Fruit fly (Drosophila melanogaster) whole organism, embryonic: ENCODE results near the gene tra.

Experiments used
- Adf1 ChIP-seq: fragments of 200-800 bp; sonication (Bioruptor generic); IDR thresholded peaks from 2 replicates; pipeline ENCODE4 v1.3.6; 2022; ENCODE audit warnings: missing biosample characterization, missing genetic modification characterization
- CG10267 ChIP-seq: fragments of 200-800 bp; sonication (Bioruptor generic); optimal IDR thresholded peaks from 2 replicates; lab custom pipeline; 2018; ENCODE audit warnings: missing biosample characterization, mild to moderate bottlenecking, missing genetic modification characterization, moderate library complexity
- CG10654 ChIP-seq: fragments of 200-800 bp; sonication (Bioruptor generic); optimal IDR thresholded peaks from 2 replicates; lab custom pipeline; 2016; ENCODE audit warnings: missing biosample characterization, missing genetic modification characterization
- CG10979 ChIP-seq: fragments of 200-800 bp; sonication (Bioruptor generic); optimal IDR thresholded peaks from 2 replicates; lab custom pipeline; 2018; ENCODE audit warnings: missing biosample characterization, mild to moderate bottlenecking, missing genetic modification characterization, moderate library complexity
- CG11093 ChIP-seq: fragments of 200-800 bp; sonication (Bioruptor generic); IDR thresholded peaks from 3 replicates; pipeline ENCODE4 v1.3.6; 2022; ENCODE audit warnings: missing biosample characterization, missing genetic modification characterization
- CG11456 ChIP-seq: fragments of 200-800 bp; sonication (Bioruptor generic); IDR thresholded peaks from 3 replicates; pipeline ENCODE4 v1.3.6; 2022; ENCODE audit warnings: missing biosample characterization, missing genetic modification characterization
- CG12942 ChIP-seq: fragments of 200-800 bp; sonication (Bioruptor generic); optimal IDR thresholded peaks from 3 replicates; lab custom pipeline; 2016; ENCODE audit warnings: missing biosample characterization, missing genetic modification characterization
- CG14965 ChIP-seq: fragments of 200-800 bp; sonication (Bioruptor generic); optimal IDR thresholded peaks from 2 replicates; lab custom pipeline; 2016; ENCODE audit warnings: missing biosample characterization, missing genetic modification characterization, borderline replicate concordance
- CG18619 ChIP-seq: fragments of 200-800 bp; sonication (Bioruptor generic); optimal IDR thresholded peaks from 3 replicates; lab custom pipeline; 2017; ENCODE audit warnings: missing biosample characterization, mild to moderate bottlenecking, missing genetic modification characterization
- CG2116 ChIP-seq: fragments of 200-800 bp; sonication (Bioruptor generic); optimal IDR thresholded peaks from 3 replicates; lab custom pipeline; 2018; ENCODE audit warnings: missing biosample characterization, mild to moderate bottlenecking, missing genetic modification characterization
- CG2199 ChIP-seq: fragments of 200-800 bp; sonication (Bioruptor generic); IDR thresholded peaks from 3 replicates; pipeline ENCODE4 v1.3.6; 2022; ENCODE audit warnings: missing biosample characterization, missing genetic modification characterization
- CG2875 ChIP-seq: fragments of 200-800 bp; sonication (Bioruptor generic); optimal IDR thresholded peaks from 2 replicates; lab custom pipeline; 2017; ENCODE audit warnings: missing biosample characterization, mild to moderate bottlenecking, missing genetic modification characterization, missing genetic modification reagents
- CG30020 ChIP-seq: fragments of 200-800 bp; optimal IDR thresholded peaks from 2 replicates; lab custom pipeline; 2019; ENCODE audit warnings: missing biosample characterization, mild to moderate bottlenecking, missing genetic modification characterization, moderate library complexity
- CG3065 ChIP-seq: fragments of 200-800 bp; sonication (Bioruptor generic); optimal IDR thresholded peaks from 2 replicates; lab custom pipeline; 2016; ENCODE audit warnings: missing biosample characterization, missing genetic modification characterization
- CG34224 ChIP-seq: fragments of 200-800 bp; sonication (Bioruptor generic); IDR thresholded peaks from 3 replicates; pipeline ENCODE4 v1.3.6; 2022; ENCODE audit warnings: missing biosample characterization, missing genetic modification characterization; ENCODE audit not compliant: partially characterized antibody
- CG43689 ChIP-seq: fragments of 200-800 bp; sonication (Bioruptor generic); IDR thresholded peaks from 2 replicates; pipeline ENCODE4 v1.3.6; 2022; ENCODE audit warnings: missing biosample characterization, missing genetic modification characterization
- CG5180 ChIP-seq: fragments of 200-800 bp; sonication (Bioruptor generic); optimal IDR thresholded peaks from 3 replicates; lab custom pipeline; 2017; ENCODE audit warnings: missing biosample characterization, missing genetic modification characterization, mild to moderate bottlenecking, moderate library complexity, missing genetic modification reagents
- CG7963 ChIP-seq: fragments of 200-800 bp; sonication (Bioruptor generic); IDR thresholded peaks from 3 replicates; pipeline ENCODE4 v1.3.6; 2022; ENCODE audit warnings: missing biosample characterization, missing genetic modification characterization; ENCODE audit not compliant: partially characterized antibody
- CG9727 ChIP-seq: fragments of 200-800 bp; sonication (Bioruptor generic); optimal IDR thresholded peaks from 3 replicates; lab custom pipeline; 2017; ENCODE audit warnings: missing biosample characterization, mild to moderate bottlenecking, missing genetic modification characterization
- Chrac-16 ChIP-seq: fragments of 200-800 bp; sonication (Bioruptor generic); optimal IDR thresholded peaks from 3 replicates; lab custom pipeline; 2016; ENCODE audit warnings: missing biosample characterization, missing genetic modification characterization
- Deaf1 ChIP-seq: fragments of 200-800 bp; optimal IDR thresholded peaks from 3 replicates; lab custom pipeline; 2019; ENCODE audit warnings: missing biosample characterization, mild to moderate bottlenecking, missing genetic modification characterization, moderate library complexity
- Dref ChIP-seq: fragments of 200-800 bp; sonication (Bioruptor generic); IDR thresholded peaks from 2 replicates; pipeline ENCODE4 v1.3.6; 2022; ENCODE audit warnings: missing biosample characterization, missing genetic modification characterization
- Fer1 ChIP-seq: fragments of 200-800 bp; sonication (Bioruptor generic); optimal IDR thresholded peaks from 2 replicates; lab custom pipeline; 2017; ENCODE audit warnings: missing biosample characterization, mild to moderate bottlenecking, missing genetic modification characterization
- Gug ChIP-seq: fragments of 200-800 bp; sonication (Bioruptor generic); IDR thresholded peaks from 4 replicates; pipeline ENCODE4 v1.3.6; 2022; ENCODE audit warnings: missing biosample characterization, missing genetic modification characterization
- HLH3B ChIP-seq: fragments of 200-800 bp; sonication (Bioruptor generic); IDR thresholded peaks from 2 replicates; pipeline ENCODE4 v1.3.6; 2022; ENCODE audit warnings: missing biosample characterization, missing genetic modification characterization
- Hand ChIP-seq: fragments of 200-800 bp; sonication (Bioruptor generic); optimal IDR thresholded peaks from 2 replicates; lab custom pipeline; 2017; ENCODE audit warnings: mild to moderate bottlenecking, missing biosample characterization, missing genetic modification reagents, missing genetic modification characterization
- Jarid2 ChIP-seq: fragments of 200-800 bp; sonication (Bioruptor generic); optimal IDR thresholded peaks from 3 replicates; lab custom pipeline; 2017; ENCODE audit warnings: mild to moderate bottlenecking, missing biosample characterization, missing genetic modification reagents, missing genetic modification characterization
- Med ChIP-seq: fragments of 200-800 bp; sonication (Bioruptor generic); peaks from one replicate; lab custom pipeline; 2016; ENCODE audit warnings: missing biosample characterization, missing genetic modification characterization, mild to moderate bottlenecking, inconsistent platforms, moderate library complexity
- Mrtf ChIP-seq: fragments of 200-800 bp; sonication (Bioruptor generic); IDR thresholded peaks from 3 replicates; pipeline ENCODE4 v1.3.6; 2022; ENCODE audit warnings: missing biosample characterization, missing genetic modification characterization
- Neu2 ChIP-seq: fragments of 200-800 bp; sonication (Bioruptor generic); optimal IDR thresholded peaks from 3 replicates; lab custom pipeline; 2016; ENCODE audit warnings: missing biosample characterization, missing genetic modification characterization, borderline replicate concordance
- Oli ChIP-seq: fragments of 200-800 bp; sonication (Bioruptor generic); optimal IDR thresholded peaks from 2 replicates; lab custom pipeline; 2018; ENCODE audit warnings: missing biosample characterization, mild to moderate bottlenecking, missing genetic modification characterization, moderate library complexity
- PHDP ChIP-seq: fragments of 200-800 bp; sonication (Bioruptor generic); optimal IDR thresholded peaks from 3 replicates; lab custom pipeline; 2018; ENCODE audit warnings: missing biosample characterization, mild to moderate bottlenecking, missing genetic modification characterization, moderate library complexity
- Sin3A ChIP-seq: fragments of >200 bp; optimal IDR thresholded peaks from 2 replicates; lab custom pipeline; 2018
- bigmax ChIP-seq: fragments of 200-800 bp; sonication (Bioruptor generic); optimal IDR thresholded peaks from 2 replicates; lab custom pipeline; 2018; ENCODE audit warnings: missing biosample characterization, mild to moderate bottlenecking, missing genetic modification characterization
- btn ChIP-seq: fragments of 200-800 bp; sonication (Bioruptor generic); optimal IDR thresholded peaks from 2 replicates; lab custom pipeline; 2016; ENCODE audit warnings: missing biosample characterization, missing genetic modification characterization
- cad ChIP-seq: fragments of >200 bp; optimal IDR thresholded peaks from 2 replicates; lab custom pipeline; 2017; ENCODE audit warnings: missing biosample characterization, missing genetic modification characterization
- cwo ChIP-seq: fragments of 200-800 bp; sonication (Bioruptor generic); optimal IDR thresholded peaks from 3 replicates; lab custom pipeline; 2017; ENCODE audit warnings: missing biosample characterization, missing genetic modification characterization, mild to moderate bottlenecking, moderate library complexity, missing genetic modification reagents
- dati ChIP-seq: fragments of 200-800 bp; sonication (Bioruptor generic); IDR thresholded peaks from 2 replicates; pipeline ENCODE4 v1.3.6; 2022; ENCODE audit warnings: missing biosample characterization, missing genetic modification characterization
- ewg ChIP-seq: fragments of 200-800 bp; sonication (Bioruptor generic); optimal IDR thresholded peaks from 3 replicates; lab custom pipeline; 2017; ENCODE audit warnings: mild to moderate bottlenecking, missing biosample characterization, missing genetic modification reagents, missing genetic modification characterization
- gcm2 ChIP-seq: fragments of 200-800 bp; sonication (Bioruptor generic); optimal IDR thresholded peaks from 2 replicates; lab custom pipeline; 2016; ENCODE audit warnings: missing biosample characterization, missing genetic modification characterization
- gfzf ChIP-seq: fragments of 200-800 bp; sonication (Bioruptor generic); optimal IDR thresholded peaks from 2 replicates; lab custom pipeline; 2016; ENCODE audit warnings: missing biosample characterization, mild to moderate bottlenecking, missing genetic modification characterization, moderate library complexity
- grau ChIP-seq: fragments of 200-800 bp; optimal IDR thresholded peaks from 3 replicates; lab custom pipeline; 2019; ENCODE audit warnings: missing biosample characterization, mild to moderate bottlenecking, missing genetic modification characterization, moderate library complexity
- her ChIP-seq: fragments of 200-800 bp; sonication (Bioruptor generic); optimal IDR thresholded peaks from 2 replicates; lab custom pipeline; 2016; ENCODE audit warnings: missing biosample characterization, missing genetic modification characterization
- kah ChIP-seq: fragments of 200-800 bp; sonication (Bioruptor generic); optimal IDR thresholded peaks from 2 replicates; lab custom pipeline; 2018; ENCODE audit warnings: missing biosample characterization, mild to moderate bottlenecking, missing genetic modification characterization
- p53 ChIP-seq: fragments of 200-800 bp; sonication (Bioruptor generic); optimal IDR thresholded peaks from 2 replicates; lab custom pipeline; 2016; ENCODE audit warnings: missing biosample characterization, missing genetic modification characterization
- sob ChIP-seq: fragments of 200-800 bp; sonication (Bioruptor generic); IDR thresholded peaks from 2 replicates; pipeline ENCODE4 v1.3.6; 2022; ENCODE audit warnings: missing biosample characterization, missing genetic modification characterization
- sug ChIP-seq: fragments of 200-800 bp; optimal IDR thresholded peaks from 2 replicates; lab custom pipeline; 2019; ENCODE audit warnings: missing biosample characterization, mild to moderate bottlenecking, missing genetic modification characterization, moderate library complexity
- tin ChIP-seq: fragments of 200-800 bp; sonication (Bioruptor generic); optimal IDR thresholded peaks from 3 replicates; lab custom pipeline; 2016; ENCODE audit warnings: missing biosample characterization, missing genetic modification characterization
- tna ChIP-seq: fragments of 200-800 bp; sonication (Bioruptor generic); IDR thresholded peaks from 2 replicates; pipeline ENCODE4 v1.3.6; 2022; ENCODE audit warnings: missing biosample characterization, missing genetic modification characterization; ENCODE audit not compliant: partially characterized antibody
- vnd ChIP-seq: fragments of 200-800 bp; sonication (Bioruptor generic); IDR thresholded peaks from 3 replicates; pipeline ENCODE4 v1.3.6; 2022; ENCODE audit warnings: missing biosample characterization, missing genetic modification characterization; ENCODE audit not compliant: partially characterized antibody

Gene tra

DNA sequence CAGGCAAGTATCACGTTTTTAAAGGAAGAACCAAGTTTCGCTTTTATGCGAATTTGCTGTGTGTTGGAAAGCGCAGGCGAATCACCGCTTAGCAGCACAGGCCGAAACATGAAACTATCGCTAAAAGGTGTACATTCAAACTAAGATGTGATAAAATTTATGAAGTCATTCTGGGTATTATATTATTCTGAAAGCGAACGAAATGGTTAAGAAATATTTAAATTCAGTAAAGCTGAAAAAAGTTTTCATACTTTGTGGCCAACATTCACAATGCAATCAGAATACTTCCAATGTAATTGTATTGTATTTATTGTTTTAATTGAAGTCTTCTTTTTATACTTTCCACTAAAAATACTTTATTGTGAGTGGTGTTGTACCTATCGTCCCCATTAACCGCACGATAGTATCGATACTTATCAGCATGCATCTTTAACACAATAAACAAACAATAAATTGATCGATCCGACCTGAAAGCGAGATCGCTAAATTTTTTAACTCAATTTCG is 9.6 kb downstream of the tra start, which contains the start of gene Smn (continued):
- TF ChIP-seq Fer1 (GFP tag; lab: Kevin White, UChicago) = peak; percentile 32
- no peak for TF ChIP-seq Jarid2 (GFP tag; lab: Kevin White, UChicago)
- peak; percentile 20 for TF ChIP-seq cwo (GFP tag; lab: Kevin White, UChicago)
- TF ChIP-seq tna (GFP tag; lab: Robert Waterston, UW) = peak; percentile 73
- TF ChIP-seq CG11093 (GFP tag; lab: Robert Waterston, UW) = 0 out of 3 replicates have a peak, but pooled peaks have one; percentile 13
- TF ChIP-seq CG2199 (GFP tag; lab: Robert Waterston, UW) = no peak
- TF ChIP-seq CG5180 = no peak
- no peak for TF ChIP-seq gcm2 (GFP tag; lab: Kevin White, UChicago)
- no peak for TF ChIP-seq dati
- TF ChIP-seq Med = peak; percentile 88
- no peak for TF ChIP-seq CG2875 (GFP tag; lab: Kevin White, UChicago)
- no peak for TF ChIP-seq her (GFP tag; lab: Kevin White, UChicago)
- peak; percentile 39 for TF ChIP-seq CG10654
- peak; percentile 81 for TF ChIP-seq CG34224 (GFP tag; lab: Robert Waterston, UW)
- peak; percentile 44 for TF ChIP-seq tin
- no peak for TF ChIP-seq HLH3B (GFP tag; lab: Robert Waterston, UW)
- no peak for TF ChIP-seq bigmax (GFP tag; lab: Kevin White, UChicago)
- TF ChIP-seq CG43689 (GFP tag; lab: Robert Waterston, UW) = no peak
- peak; percentile 44 for TF ChIP-seq CG9727
- no peak for TF ChIP-seq kah (GFP tag; lab: Kevin White, UChicago)
- 0 out of 2 replicates have a peak, but pooled peaks have one; percentile 20 for TF ChIP-seq sob (GFP tag; lab: Robert Waterston, UW)
- TF ChIP-seq Dref = peak; percentile 65
- peak; percentile 53 for TF ChIP-seq Chrac-16
- TF ChIP-seq cad = no peak
- TF ChIP-seq grau (tag; lab: Kevin White, UChicago) = peak; percentile 53
- peak; percentile 58 for TF ChIP-seq sug (tag; lab: Kevin White, UChicago)
- no peak for TF ChIP-seq Deaf1
- peak; percentile 22 for TF ChIP-seq gfzf (GFP tag; lab: Kevin White, UChicago)
- no peak for TF ChIP-seq Oli (tag; lab: Kevin White, UChicago)
- TF ChIP-seq CG30020 = peak; percentile 31
- no peak for TF ChIP-seq Hand (GFP tag; lab: Kevin White, UChicago)
- TF ChIP-seq p53 = no peak
- no peak for TF ChIP-seq CG18619 (GFP tag; lab: Kevin White, UChicago)
- no peak for TF ChIP-seq CG14965 (GFP tag; lab: Kevin White, UChicago)
- peak; percentile 47 for TF ChIP-seq PHDP (tag; lab: Kevin White, UChicago)
- TF ChIP-seq CG12942 (GFP tag; lab: Kevin White, UChicago) = peak; percentile 22
- no peak for TF ChIP-seq CG3065 (GFP tag; lab: Kevin White, UChicago)
- peak; percentile 64; the same call in 2 of the 3 replicates for TF ChIP-seq CG7963 (GFP tag; lab: Robert Waterston, UW)
- no peak for TF ChIP-seq CG11456 (GFP tag; lab: Robert Waterston, UW)
- peak; percentile 18 for TF ChIP-seq CG10979 (tag; lab: Kevin White, UChicago)
- TF ChIP-seq Gug = no peak
- no peak for TF ChIP-seq Adf1 (GFP tag; lab: Robert Waterston, UW)
- peak; percentile 80 for TF ChIP-seq vnd (GFP tag; lab: Robert Waterston, UW)
- TF ChIP-seq Neu2 = peak; percentile 39
- peak; percentile 97 for TF ChIP-seq CG2116
- TF ChIP-seq btn = no peak
- TF ChIP-seq Mrtf = no peak
- TF ChIP-seq CG10267 (tag; lab: Kevin White, UChicago) = peak; percentile 85
- peak; percentile 37 for TF ChIP-seq Sin3A (lab: Kevin White, UChicago)
- no peak for TF ChIP-seq ewg (GFP tag; lab: Kevin White, UChicago)
